Worm (Caenorhabditis elegans): ENCODE data around the gene B0524.3.

Gene B0524.3

ce11 chrIII:1887354-1887753 lies at the start of gene B0524.3:
Gene B0524.3, plus strand, starts transcription at chrIII:1887654.
- TF ChIP-seq ahr-1 (tag; optimal IDR thresholded peaks at IDR 0.05): no peak
- no peak for TF ChIP-seq elt-2 (tag; optimal IDR thresholded peaks at IDR 0.05)
- no peak for TF ChIP-seq hlh-6 (tag; optimal IDR thresholded peaks at IDR 0.05)
- no peak for TF ChIP-seq C08G9.2 (tag; optimal IDR thresholded peaks at IDR 0.05)
- TF ChIP-seq ceh-30 (tag; optimal IDR thresholded peaks at IDR 0.05): no peak
- TF ChIP-seq unc-86 (tag; optimal IDR thresholded peaks at IDR 0.05): no peak
- TF ChIP-seq tbx-7 (tag; optimal IDR thresholded peaks at IDR 0.05): no peak
- TF ChIP-seq ets-4 (tag; optimal IDR thresholded peaks at IDR 0.05): no peak
- TF ChIP-seq ttx-3 (tag; optimal IDR thresholded peaks at IDR 0.05): no peak
- TF ChIP-seq hlh-15 (tag; optimal IDR thresholded peaks at IDR 0.05): no peak
- no peak for TF ChIP-seq ceh-24 (tag; optimal IDR thresholded peaks at IDR 0.05)

ce11 chrIII:1848747-1849146 lies 38.7 kb upstream of the B0524.3 start, which contains the start of gene pqn-82:
Gene pqn-82, plus strand, starts transcription at chrIII:1849047.
- TF ChIP-seq pros-1 (tag; optimal IDR thresholded peaks at IDR 0.05) (no peak), pha-4 (tag; optimal IDR thresholded peaks at IDR 0.05) (no peak), ceh-24 (tag; optimal IDR thresholded peaks at IDR 0.05) (no peak), mec-3 (tag; optimal IDR thresholded peaks at IDR 0.05; ENCODE audit: borderline replicate concordance) (no peak), ceh-30 (tag; optimal IDR thresholded peaks at IDR 0.05) (no peak), npax-4 (tag; optimal IDR thresholded peaks at IDR 0.05) (no peak), K09A11.1 (tag; optimal IDR thresholded peaks at IDR 0.05; ENCODE audit: insufficient read depth) (no peak), F13H6.1 (tag; optimal IDR thresholded peaks at IDR 0.05) (no peak), pat-9 (tag; optimal IDR thresholded peaks at IDR 0.05) (no peak), zip-5 (tag; optimal IDR thresholded peaks at IDR 0.05) (no peak), elt-2 (tag; optimal IDR thresholded peaks at IDR 0.05) (no peak), syd-9 (tag; optimal IDR thresholded peaks at IDR 0.05) (no peak), unc-55 (GFP tag; optimal IDR thresholded peaks at IDR 0.05) (no peak), madf-2 (tag; optimal IDR thresholded peaks at IDR 0.05) (no peak), hlh-13 (GFP tag; optimal IDR thresholded peaks at IDR 0.05) (no peak), ama-1 (optimal IDR thresholded peaks at IDR 0.05) (no peak)

- TF ChIP-seq C08G9.2 (tag; optimal IDR thresholded peaks at IDR 0.05): no peak
- no peak for TF ChIP-seq pha-2 (tag; optimal IDR thresholded peaks at IDR 0.05)
- no peak for TF ChIP-seq ref-2 (tag; optimal IDR thresholded peaks at IDR 0.05)
- no peak for TF ChIP-seq lim-6 (tag; optimal IDR thresholded peaks at IDR 0.05)
- TF ChIP-seq T23F11.4 (GFP tag; optimal IDR thresholded peaks at IDR 0.05): no peak
- TF ChIP-seq ceh-22 (tag; optimal IDR thresholded peaks at IDR 0.05): no peak
- TF ChIP-seq ceh-14 (tag; optimal IDR thresholded peaks at IDR 0.05): no peak
- no peak for TF ChIP-seq ahr-1 (tag; optimal IDR thresholded peaks at IDR 0.05)
- TF ChIP-seq che-1 (tag; optimal IDR thresholded peaks at IDR 0.05): no peak
- no peak for TF ChIP-seq ets-4 (tag; optimal IDR thresholded peaks at IDR 0.05)
- TF ChIP-seq sox-4 (tag; optimal IDR thresholded peaks at IDR 0.05): no peak
- TF ChIP-seq hlh-15 (tag; optimal IDR thresholded peaks at IDR 0.05): no peak
- no peak for TF ChIP-seq nfya-1 (tag; optimal IDR thresholded peaks at IDR 0.05)
- no peak for TF ChIP-seq ceh-30 (tag; optimal IDR thresholded peaks at IDR 0.05)
- no peak for TF ChIP-seq C38D4.7 (GFP tag; optimal IDR thresholded peaks at IDR 0.05)
- TF ChIP-seq nhr-232 (tag; optimal IDR thresholded peaks at IDR 0.05): no peak
- TF ChIP-seq ztf-16 (tag; optimal IDR thresholded peaks at IDR 0.05): no peak
Measured at ce11 chrIII:1852126-1852717, 35.2 kb upstream of the B0524.3 start.

- TF ChIP-seq npax-4 (tag; optimal IDR thresholded peaks at IDR 0.05): no peak
- TF ChIP-seq ceh-30 (tag; optimal IDR thresholded peaks at IDR 0.05): no peak
Measured at ce11 chrIII:1853944-1854343, 33.5 kb upstream of the B0524.3 start.

All from whole organism, late embryonic.